Fruit fly (Drosophila melanogaster): ENCODE data around the gene nrv2.

Gene nrv2

dm6 chr2L:6787029-6787972, 11.4 kb downstream of the nrv2 start (continued):
- TF ChIP-seq fu2 (GFP tag; optimal IDR thresholded peaks at IDR 0.05), result peak; percentile 97
- 0 out of 2 replicates have a peak, but pooled peaks have one; percentile 14 for TF ChIP-seq CkIIα-i1 (GFP tag; IDR thresholded peaks at IDR 0.05)
- no peak for TF ChIP-seq br (optimal IDR thresholded peaks at IDR 0.05)
- TF ChIP-seq CG7357 (GFP tag; IDR thresholded peaks at IDR 0.05), result peak; percentile 89
- peak; percentile 86 for TF ChIP-seq trem (tag; optimal IDR thresholded peaks at IDR 0.05)
- TF ChIP-seq Xrp1 (GFP tag; IDR thresholded peaks at IDR 0.05), result peak; percentile 82
- TF ChIP-seq CG6765 (GFP tag; optimal IDR thresholded peaks at IDR 0.05), result peak; percentile 95
- TF ChIP-seq gem (tag; optimal IDR thresholded peaks at IDR 0.05), result peak; percentile 97
- TF ChIP-seq CG16863 (GFP tag; optimal IDR thresholded peaks at IDR 0.05), result peak; percentile 97
- peak; percentile 94 for TF ChIP-seq CG33213 (GFP tag; optimal IDR thresholded peaks at IDR 0.05)
- peak; percentile 90 for TF ChIP-seq Myb (GFP tag; optimal IDR thresholded peaks at IDR 0.05)
- peak; percentile 83 for TF ChIP-seq CG6813 (GFP tag; optimal IDR thresholded peaks at IDR 0.05)
- TF ChIP-seq onecut (GFP tag; IDR thresholded peaks at IDR 0.05), result peak; percentile 68
- TF ChIP-seq Dek (tag; optimal IDR thresholded peaks at IDR 0.05), result peak; percentile 94
- TF ChIP-seq Hmr (GFP tag; optimal IDR thresholded peaks at IDR 0.05), result peak; percentile 96
- TF ChIP-seq CG34224 (GFP tag; IDR thresholded peaks at IDR 0.05; ENCODE audit: partially characterized antibody), result peak; percentile 64; the same call in 1 of the 3 replicates
- peak; percentile 82 for TF ChIP-seq lbe (GFP tag; optimal IDR thresholded peaks at IDR 0.05)
- TF ChIP-seq Dp (GFP tag; optimal IDR thresholded peaks at IDR 0.05), result peak; percentile 19
- peak; percentile 78 for TF ChIP-seq H2.0 (GFP tag; IDR thresholded peaks at IDR 0.05)
- TF ChIP-seq CG9876 (GFP tag; optimal IDR thresholded peaks at IDR 0.05), result peak; percentile 92
- TF ChIP-seq Optix (GFP tag; IDR thresholded peaks at IDR 0.05), result peak; percentile 79
- peak; percentile 98 for TF ChIP-seq CHES-1-like (GFP tag; optimal IDR thresholded peaks at IDR 0.05)
- peak; percentile 95 for TF ChIP-seq Usf (GFP tag; optimal IDR thresholded peaks at IDR 0.05)
- peak; percentile 91 for TF ChIP-seq tap (tag; optimal IDR thresholded peaks at IDR 0.05)
- TF ChIP-seq CG11695 (GFP tag; IDR thresholded peaks at IDR 0.05), result peak; percentile 93
- peak; percentile 87 for TF ChIP-seq CG10267 (tag; optimal IDR thresholded peaks at IDR 0.05)
- TF ChIP-seq sens (GFP tag), result peak; percentile 100
- TF ChIP-seq CG1647 (GFP tag; optimal IDR thresholded peaks at IDR 0.05), result peak; percentile 94
- TF ChIP-seq CG13624 (GFP tag; optimal IDR thresholded peaks at IDR 0.05), result peak; percentile 97
- TF ChIP-seq Fer2 (tag; optimal IDR thresholded peaks at IDR 0.05), result peak; percentile 89
- no peak for TF ChIP-seq dan (GFP tag; IDR thresholded peaks at IDR 0.05)
- peak; percentile 96 for TF ChIP-seq mam (GFP tag; optimal IDR thresholded peaks at IDR 0.05)
- TF ChIP-seq Max (GFP tag; optimal IDR thresholded peaks at IDR 0.05), result peak; percentile 93
- peak; percentile 73 for TF ChIP-seq exex (tag; optimal IDR thresholded peaks at IDR 0.05)
- peak; percentile 88 for TF ChIP-seq sqz (GFP tag; optimal IDR thresholded peaks at IDR 0.05)
- peak; percentile 45; the same call in 1 of the 3 replicates for TF ChIP-seq CG2199 (GFP tag; IDR thresholded peaks at IDR 0.05)
- no peak for TF ChIP-seq CG15479 (GFP tag; optimal IDR thresholded peaks at IDR 0.05)
- peak; percentile 77 for TF ChIP-seq sob (GFP tag; IDR thresholded peaks at IDR 0.05)
- TF ChIP-seq so (GFP tag; IDR thresholded peaks at IDR 0.05), result peak; percentile 82; the same call in 2 of the 3 replicates
- peak; percentile 90 for TF ChIP-seq esg (GFP tag; conservative IDR thresholded peaks at IDR 0.05)
- TF ChIP-seq usp (GFP tag; optimal IDR thresholded peaks at IDR 0.05), result no peak
- TF ChIP-seq Hsf (GFP tag; optimal IDR thresholded peaks at IDR 0.05), result peak; percentile 97
- peak; percentile 86 for TF ChIP-seq CrebB (tag; optimal IDR thresholded peaks at IDR 0.05)
- peak; percentile 96 for TF ChIP-seq CG14710 (tag; optimal IDR thresholded peaks at IDR 0.05)
- peak; percentile 93 for TF ChIP-seq Hmx (GFP tag; optimal IDR thresholded peaks at IDR 0.05)
- peak; percentile 98 for TF ChIP-seq Sox100B (GFP tag; optimal IDR thresholded peaks at IDR 0.05)
- peak; percentile 95 for TF ChIP-seq CG31441 (GFP tag; IDR thresholded peaks at IDR 0.05)
- TF ChIP-seq CG7372 (GFP tag; IDR thresholded peaks at IDR 0.05), result peak; percentile 92
- TF ChIP-seq HLHmδ (GFP tag; optimal IDR thresholded peaks at IDR 0.05), result no peak
